Worm (Caenorhabditis elegans): ENCODE measurements around the gene fbxa-4.

DNA sequence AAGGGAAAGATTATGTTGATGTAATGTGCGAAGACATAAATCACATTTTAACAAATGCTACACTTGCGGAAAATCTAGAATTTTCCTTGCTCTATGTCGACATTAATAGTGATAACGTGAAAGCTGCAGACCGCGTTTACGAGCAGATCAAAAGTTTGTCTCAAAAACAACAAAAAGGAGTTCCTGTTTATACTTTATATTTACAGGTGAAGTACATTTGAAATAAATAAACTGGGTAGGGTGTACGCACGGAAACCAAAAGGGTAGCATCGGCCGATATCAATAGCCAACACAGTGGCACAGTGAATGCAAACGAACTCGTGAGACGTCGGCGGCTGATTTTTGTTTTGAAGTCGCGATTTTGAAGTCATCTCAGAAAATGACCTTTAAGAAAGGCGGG is 7.1 kb upstream of the fbxa-4 start:
- no peak for TF ChIP-seq klf-2 (GFP tag; conservative IDR thresholded peaks at IDR 0.05)
- no peak for TF ChIP-seq cog-1 (tag; optimal IDR thresholded peaks at IDR 0.05)
